Fruit fly (Drosophila melanogaster) whole organism, adult: ENCODE measurements around the gene robo3.

Experiments used
- CG11617 ChIP-seq: fragments of 200-800 bp; sonication (Bioruptor generic); optimal IDR thresholded peaks from 2 replicates; lab custom pipeline; 2017; ENCODE audit warnings: mild to moderate bottlenecking, missing biosample characterization, missing genetic modification reagents, missing genetic modification characterization
- CG12768 ChIP-seq: fragments of 200-800 bp; sonication (Bioruptor generic); optimal IDR thresholded peaks from 2 replicates; lab custom pipeline; 2017; ENCODE audit warnings: missing biosample characterization, missing genetic modification characterization, mild to moderate bottlenecking, moderate library complexity, missing genetic modification reagents
- CG14711 ChIP-seq: fragments of 200-800 bp; sonication (Bioruptor generic); optimal IDR thresholded peaks from 2 replicates; lab custom pipeline; 2018; ENCODE audit warnings: missing biosample characterization, mild to moderate bottlenecking, missing genetic modification characterization, moderate library complexity
- CG1620 ChIP-seq: fragments of 200-800 bp; sonication (Bioruptor generic); optimal IDR thresholded peaks from 2 replicates; lab custom pipeline; 2016; ENCODE audit warnings: missing biosample characterization, missing genetic modification characterization
- CG33017 ChIP-seq: fragments of 200-800 bp; sonication (Bioruptor generic); optimal IDR thresholded peaks from 2 replicates; lab custom pipeline; 2018; ENCODE audit warnings: missing biosample characterization, mild to moderate bottlenecking, missing genetic modification characterization, moderate library complexity
- CG5204 ChIP-seq: fragments of 200-800 bp; sonication (Bioruptor generic); optimal IDR thresholded peaks from 2 replicates; lab custom pipeline; 2016; ENCODE audit warnings: missing biosample characterization, missing genetic modification characterization
- CG7045 ChIP-seq: fragments of 200-800 bp; sonication (Bioruptor generic); optimal IDR thresholded peaks from 2 replicates; lab custom pipeline; 2017; ENCODE audit warnings: missing biosample characterization, mild to moderate bottlenecking, missing genetic modification characterization
- CG7101 ChIP-seq: fragments of 200-800 bp; sonication (Bioruptor generic); optimal IDR thresholded peaks from 2 replicates; lab custom pipeline; 2018; ENCODE audit warnings: missing biosample characterization, mild to moderate bottlenecking, missing genetic modification characterization, moderate library complexity
- Clk ChIP-seq: fragments of 200-800 bp; sonication (Bioruptor generic); optimal IDR thresholded peaks from 2 replicates; lab custom pipeline; 2017; ENCODE audit warnings: missing biosample characterization, missing genetic modification characterization
- Crg-1 ChIP-seq: fragments of 200-800 bp; sonication (Bioruptor generic); optimal IDR thresholded peaks from 2 replicates; lab custom pipeline; 2016; ENCODE audit warnings: missing biosample characterization, missing genetic modification characterization
- Hr96 ChIP-seq: fragments of 200-800 bp; sonication (Bioruptor generic); optimal IDR thresholded peaks from 2 replicates; lab custom pipeline; 2016; ENCODE audit warnings: missing biosample characterization, missing genetic modification characterization
- Mnt ChIP-seq: fragments of 200-800 bp; sonication (Bioruptor generic); optimal IDR thresholded peaks from 2 replicates; lab custom pipeline; 2016; ENCODE audit warnings: missing biosample characterization, mild to moderate bottlenecking, missing genetic modification characterization
- bab1 ChIP-seq: fragments of 200-800 bp; sonication (Bioruptor generic); optimal IDR thresholded peaks from 3 replicates; lab custom pipeline; 2019; ENCODE audit warnings: missing biosample characterization, mild to moderate bottlenecking, missing genetic modification characterization, moderate library complexity
- cic ChIP-seq: fragments of 200-800 bp; sonication (Bioruptor generic); optimal IDR thresholded peaks from 2 replicates; lab custom pipeline; 2017; ENCODE audit warnings: missing biosample characterization, mild to moderate bottlenecking, missing genetic modification characterization, moderate library complexity
- cnc ChIP-seq, 2 experiments: fragments of >200 bp; optimal IDR thresholded peaks; 2 replicates each; lab custom pipeline; 2017
- kay ChIP-seq: fragments of 200-800 bp; sonication (Bioruptor generic); peaks from one replicate; lab custom pipeline; 2016; ENCODE audit warnings: missing biosample characterization, missing genetic modification characterization, borderline replicate concordance
- ovo ChIP-seq: fragments of 200-800 bp; sonication (Bioruptor generic); optimal IDR thresholded peaks from 2 replicates; lab custom pipeline; 2016; ENCODE audit warnings: missing biosample characterization, missing genetic modification characterization
- pad ChIP-seq: fragments of 200-800 bp; sonication (Bioruptor generic); optimal IDR thresholded peaks from 3 replicates; lab custom pipeline; 2017; ENCODE audit warnings: missing biosample characterization, missing genetic modification characterization, mild to moderate bottlenecking, moderate library complexity, missing genetic modification reagents
- tj ChIP-seq: fragments of 200-800 bp; sonication (Bioruptor generic); optimal IDR thresholded peaks from 3 replicates; lab custom pipeline; 2017; ENCODE audit warnings: missing biosample characterization, mild to moderate bottlenecking, missing genetic modification characterization, moderate library complexity
- toe ChIP-seq: fragments of 200-800 bp; sonication (Bioruptor generic); optimal IDR thresholded peaks from 2 replicates; lab custom pipeline; 2016; ENCODE audit warnings: missing biosample characterization, missing genetic modification characterization

Gene robo3

dm6 chr2L:1256039-1256438, at the start of gene robo3:
TSS of gene robo3 (plus strand) at chr2L:1256417.
- TF ChIP-seq CG7101 (tag; lab: Kevin White, UChicago) (no peak), pad (GFP tag; lab: Kevin White, UChicago) (peak; percentile 59)

- TF ChIP-seq CG14711 (no peak), CG5204 (GFP tag; lab: Kevin White, UChicago) (no peak), Hr96 (GFP tag; lab: Kevin White, UChicago) (no peak), CG7101 (tag; lab: Kevin White, UChicago) (no peak)
Observed at dm6 chr2L:1207432-1207831, 48.8 kb upstream of the robo3 start.

dm6 chr2L:1211528-1211927, 44.7 kb upstream of the robo3 start:
- no peak for TF ChIP-seq CG11617 (GFP tag; lab: Kevin White, UChicago)
- no peak for TF ChIP-seq cnc (optimal IDR thresholded peaks at IDR 0.05; lab: Kevin White, UChicago)
- no peak for TF ChIP-seq pad (GFP tag; lab: Kevin White, UChicago)
- no peak for TF ChIP-seq tj (GFP tag; lab: Kevin White, UChicago)
- TF ChIP-seq CG1620 (GFP tag; lab: Kevin White, UChicago) = no peak
- no peak for TF ChIP-seq CG14711

dm6 chr2L:1213587-1213986, 42.6 kb upstream of the robo3 start:
- no peak for TF ChIP-seq ovo
- no peak for TF ChIP-seq CG33017 (tag; lab: Kevin White, UChicago)
- TF ChIP-seq cnc (optimal IDR thresholded peaks at IDR 0.05; lab: Kevin White, UChicago) = no peak
- TF ChIP-seq CG1620 (GFP tag; lab: Kevin White, UChicago) = no peak
- TF ChIP-seq CG11617 (GFP tag; lab: Kevin White, UChicago) = no peak
- TF ChIP-seq Crg-1 (GFP tag; lab: Kevin White, UChicago) = no peak
- TF ChIP-seq cic (GFP tag; lab: Kevin White, UChicago) = no peak
- no peak for TF ChIP-seq Clk
- no peak for TF ChIP-seq CG12768 (GFP tag; lab: Kevin White, UChicago)
- TF ChIP-seq CG5204 (GFP tag; lab: Kevin White, UChicago) = no peak
- no peak for TF ChIP-seq CG14711
- TF ChIP-seq bab1 = no peak
- no peak for TF ChIP-seq toe (GFP tag; lab: Kevin White, UChicago)

dm6 chr2L:1214465-1214864, 41.8 kb upstream of the robo3 start:
- TF ChIP-seq Clk = no peak

- no peak for TF ChIP-seq CG33017 (tag; lab: Kevin White, UChicago)
- TF ChIP-seq CG5204 (GFP tag; lab: Kevin White, UChicago) = no peak
- no peak for TF ChIP-seq CG7045 (GFP tag; lab: Kevin White, UChicago)
- no peak for TF ChIP-seq Clk
- TF ChIP-seq ovo = no peak
- TF ChIP-seq Crg-1 (GFP tag; lab: Kevin White, UChicago) = no peak
- no peak for TF ChIP-seq bab1
- no peak for TF ChIP-seq Mnt
- TF ChIP-seq tj (GFP tag; lab: Kevin White, UChicago) = no peak
- TF ChIP-seq pad (GFP tag; lab: Kevin White, UChicago) = no peak
- no peak for TF ChIP-seq CG14711
- no peak for TF ChIP-seq cnc (optimal IDR thresholded peaks at IDR 0.05; lab: Kevin White, UChicago)
- no peak for TF ChIP-seq CG11617 (GFP tag; lab: Kevin White, UChicago)
- no peak for TF ChIP-seq kay (GFP tag; lab: Kevin White, UChicago)
- TF ChIP-seq cic (GFP tag; lab: Kevin White, UChicago) = no peak
- TF ChIP-seq CG7101 (tag; lab: Kevin White, UChicago) = no peak
Observed at dm6 chr2L:1217033-1217612, 39.1 kb upstream of the robo3 start.

- TF ChIP-seq toe (GFP tag; lab: Kevin White, UChicago) (no peak), kay (GFP tag; lab: Kevin White, UChicago) (peak; percentile 47), cic (GFP tag; lab: Kevin White, UChicago) (peak; percentile 89)
Observed at dm6 chr2L:1217892-1218473, 38.2 kb upstream of the robo3 start.

dm6 chr2L:1218475-1218874, 37.7 kb upstream of the robo3 start:
- TF ChIP-seq bab1 (no peak), Crg-1 (GFP tag; lab: Kevin White, UChicago) (no peak), toe (GFP tag; lab: Kevin White, UChicago) (no peak), ovo (no peak), cic (GFP tag; lab: Kevin White, UChicago) (no peak), CG1620 (GFP tag; lab: Kevin White, UChicago) (no peak), CG7101 (tag; lab: Kevin White, UChicago) (no peak), CG33017 (tag; lab: Kevin White, UChicago) (no peak), Clk (no peak)
